Worm (Caenorhabditis elegans) whole organism, L2 larva: ENCODE data around the gene K07E8.6.
"Not testable (repeated sequence)": the region's sequence is repeated elsewhere in the genome, so short reads cannot be mapped to it uniquely, and the experiment has no call there.

Source experiments
- ZK546.5 ChIP-seq: sonication (generic microtip); optimal IDR thresholded peaks from 2 replicates; lab custom pipeline; 2017; ENCODE audit warnings: missing biosample characterization, missing genetic modification characterization
- aly-2 ChIP-seq: fragments of 150-350 bp; optimal IDR thresholded peaks from 2 replicates; lab custom pipeline; 2014; ENCODE audit warnings: missing biosample characterization, missing genetic modification characterization
- ama-1 ChIP-seq: fragments of 150-350 bp; optimal IDR thresholded peaks from 2 replicates; lab custom pipeline; 2018; ENCODE audit warnings: inconsistent platforms
- egl-27 ChIP-seq: sonication (generic microtip); optimal IDR thresholded peaks from 3 replicates; lab custom pipeline; 2017; ENCODE audit warnings: missing biosample characterization, missing genetic modification reagents, missing genetic modification characterization
- gmeb-1 ChIP-seq: fragments of 150-350 bp; optimal IDR thresholded peaks from 2 replicates; lab custom pipeline; 2014; ENCODE audit warnings: missing biosample characterization, missing genetic modification characterization
- nhr-77 ChIP-seq: fragments of 150-350 bp; optimal IDR thresholded peaks from 2 replicates; lab custom pipeline; 2014; ENCODE audit warnings: missing biosample characterization, missing genetic modification characterization
- peb-1 ChIP-seq: fragments of 150-350 bp; optimal IDR thresholded peaks from 2 replicates; lab custom pipeline; 2014; ENCODE audit warnings: missing biosample characterization, missing genetic modification characterization
- snpc-4 ChIP-seq: fragments of 150-350 bp; optimal IDR thresholded peaks from 2 replicates; lab custom pipeline; 2014; ENCODE audit warnings: missing biosample characterization, missing genetic modification characterization
- unc-55 ChIP-seq: fragments of 150-350 bp; sonication (generic microtip); optimal IDR thresholded peaks from 3 replicates; lab custom pipeline; 2014; ENCODE audit warnings: missing biosample characterization, missing genetic modification reagents, missing genetic modification characterization
- unc-62 ChIP-seq: fragments of 150-350 bp; optimal IDR thresholded peaks from 2 replicates; lab custom pipeline; 2014; ENCODE audit warnings: missing biosample characterization, missing genetic modification reagents, missing genetic modification characterization
- zag-1 ChIP-seq: fragments of 150-350 bp; optimal IDR thresholded peaks from 2 replicates; lab custom pipeline; 2014; ENCODE audit warnings: missing biosample characterization, missing genetic modification characterization
- ztf-1 ChIP-seq: fragments of 200-800 bp; sonication (Bioruptor generic); conservative IDR thresholded peaks from 2 replicates; pipeline ENCODE4 v1.3.6; 2022; ENCODE audit warnings: missing genetic modification characterization, missing compliant biosample characterization

DNA sequence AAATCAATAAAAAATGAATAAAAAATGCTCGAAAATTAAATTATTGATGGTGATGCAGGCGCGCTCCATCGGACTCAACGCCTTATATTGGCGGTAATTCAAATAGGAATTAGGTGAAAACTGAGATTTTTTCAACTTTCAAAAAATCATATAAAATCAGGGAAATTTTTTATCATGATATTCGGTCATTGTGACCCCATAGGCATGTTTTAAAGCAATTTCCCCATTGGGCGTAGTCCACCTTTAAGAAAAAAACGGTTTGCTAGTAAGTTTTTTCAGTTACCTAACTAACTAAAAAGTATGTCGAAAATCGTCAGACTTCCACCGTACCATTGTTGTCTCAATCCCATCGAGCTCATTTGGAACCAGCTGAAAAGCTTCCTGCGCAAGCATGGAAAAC, 46.1 kb downstream of the K07E8.6 start, which contains the start of gene W08F4.1:
- TF ChIP-seq unc-62 (GFP tag; lab: Kevin White, UChicago); ZK546.5; snpc-4 (tag; lab: Kevin White, UChicago); zag-1; unc-55; egl-27 (tag; lab: Kevin White, UChicago); nhr-77; aly-2 (tag; lab: Kevin White, UChicago); gmeb-1 (tag; lab: Kevin White, UChicago); ztf-1 (GFP tag; lab: Robert Waterston, UW); peb-1; ama-1: not testable (repeated sequence)
